Worm (Caenorhabditis elegans) whole organism, midembryonic: Measurements from ENCODE around the gene nhr-7.

Source experiments
- cog-1 ChIP-seq: sonication (generic microtip); optimal IDR thresholded peaks from 2 replicates; lab custom pipeline; 2016; ENCODE audit warnings: missing genetic modification characterization, missing compliant biosample characterization
- med-1 ChIP-seq: sonication (generic microtip); optimal IDR thresholded peaks from 2 replicates; lab custom pipeline; 2017; ENCODE audit warnings: missing genetic modification characterization, mild to moderate bottlenecking, missing compliant biosample characterization, antibody characterized with exemption, missing genetic modification reagents; ENCODE audit not compliant: insufficient read depth
- ref-1 ChIP-seq: fragments of 200-800 bp; sonication (Bioruptor generic); conservative IDR thresholded peaks from 2 replicates; pipeline ENCODE4 v1.3.6; 2022; ENCODE audit warnings: missing genetic modification reagents, missing genetic modification characterization, missing compliant biosample characterization
- ztf-29 ChIP-seq: fragments of 200-800 bp; sonication (Bioruptor generic); IDR thresholded peaks from 2 replicates; pipeline ENCODE4 v1.3.6; 2022; ENCODE audit warnings: missing genetic modification reagents, missing genetic modification characterization, missing compliant biosample characterization

- TF ChIP-seq ref-1 (GFP tag; lab: Robert Waterston, UW) = no peak
- TF ChIP-seq med-1 = no peak
- no peak for TF ChIP-seq ztf-29 (GFP tag; lab: Robert Waterston, UW)
- no peak for TF ChIP-seq cog-1 (tag; lab: Kevin White, UChicago)
Observed at ce11 chrIV:11247434-11247833, 23.7 kb downstream of the nhr-7 start.
